Worm (Caenorhabditis elegans): ENCODE data around the gene tsg-101.

DNA sequence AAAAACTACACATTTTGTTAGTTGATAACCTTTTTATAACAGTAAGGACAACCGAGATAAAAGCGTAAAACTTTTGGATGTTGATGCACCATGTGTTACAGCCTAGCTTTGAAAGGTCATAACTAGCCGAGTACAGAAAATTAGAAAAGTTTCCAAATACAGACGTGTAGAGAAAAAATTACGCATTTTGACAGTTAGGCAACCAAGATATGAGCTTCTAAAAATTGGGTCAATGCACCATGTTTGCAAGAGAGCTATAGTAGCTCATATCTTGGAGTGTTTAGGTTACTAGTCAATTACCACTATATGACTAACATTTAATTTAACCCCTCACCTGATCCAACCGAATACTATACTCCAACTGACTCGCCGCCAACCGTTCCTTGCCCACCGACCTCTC, 38.6 kb upstream of the tsg-101 start:
- TF ChIP-seq ama-1 (optimal IDR thresholded peaks at IDR 0.05) (no peak), ceh-13 (GFP tag; optimal IDR thresholded peaks at IDR 0.05) (no peak), F13C5.2 (tag; optimal IDR thresholded peaks at IDR 0.05) (no peak), tbx-11 (GFP tag; IDR thresholded peaks at IDR 0.05) (no peak), ceh-36 (tag; optimal IDR thresholded peaks at IDR 0.05) (no peak), pes-1 (GFP tag; IDR thresholded peaks at IDR 0.05) (no peak), B0310.2 (tag; optimal IDR thresholded peaks at IDR 0.05) (no peak), tra-4 (tag; optimal IDR thresholded peaks at IDR 0.05) (no peak), scrt-1 (GFP tag; IDR thresholded peaks at IDR 0.05) (no peak), tbx-37 (GFP tag; conservative IDR thresholded peaks at IDR 0.05) (no peak), aly-1 (tag; optimal IDR thresholded peaks at IDR 0.05) (no peak)

All from whole organism, early embryonic.